Fruit fly (Drosophila melanogaster): ENCODE measurements around the gene cyst.

Gene cyst

dm6 chr2L:19453381-19453780, 55.2 kb downstream of the cyst start, which contains the start of gene Top2 (continued):
- TF ChIP-seq CG15514 (GFP tag; optimal IDR thresholded peaks at IDR 0.05) (peak; percentile 86), Opbp (GFP tag; IDR thresholded peaks at IDR 0.05; ENCODE audit: partially characterized antibody) (peak; percentile 88), CG11504 (tag; optimal IDR thresholded peaks at IDR 0.05) (peak; percentile 75), HmgD (GFP tag; optimal IDR thresholded peaks at IDR 0.05) (peak; percentile 95), CG30020 (tag; optimal IDR thresholded peaks at IDR 0.05) (peak; percentile 70), CG9437 (GFP tag; optimal IDR thresholded peaks at IDR 0.05) (peak; percentile 5), sug (tag; optimal IDR thresholded peaks at IDR 0.05) (peak; percentile 38), CG2129 (GFP tag; IDR thresholded peaks at IDR 0.05; ENCODE audit: partially characterized antibody) (peak; percentile 63), CG9609 (GFP tag; optimal IDR thresholded peaks at IDR 0.05) (peak; percentile 28), zfh2 (GFP tag; optimal IDR thresholded peaks at IDR 0.05) (peak; percentile 68), peb (GFP tag; IDR thresholded peaks at IDR 0.05) (no peak), sd (tag; optimal IDR thresholded peaks at IDR 0.05) (peak; percentile 6), CG30403 (GFP tag; optimal IDR thresholded peaks at IDR 0.05) (peak; percentile 27), CG4282 (GFP tag; optimal IDR thresholded peaks at IDR 0.05) (peak; percentile 41), CG16815 (GFP tag; optimal IDR thresholded peaks at IDR 0.05) (peak; percentile 11), CG11560 (tag; IDR thresholded peaks at IDR 0.05) (peak; percentile 79; the same call in 2 of the 3 replicates), CG8924 (tag; optimal IDR thresholded peaks at IDR 0.05) (peak; percentile 27), CG13287 (GFP tag; IDR thresholded peaks at IDR 0.05; ENCODE audit: partially characterized antibody) (peak; percentile 92), CG7271 (tag; optimal IDR thresholded peaks at IDR 0.05) (peak; percentile 18), bbx (GFP tag; IDR thresholded peaks at IDR 0.05; ENCODE audit: partially characterized antibody) (peak; percentile 84), ATbp (GFP tag; optimal IDR thresholded peaks at IDR 0.05) (no peak), CG34224 (GFP tag; IDR thresholded peaks at IDR 0.05; ENCODE audit: partially characterized antibody) (peak; percentile 63), Ets65A (GFP tag) (peak; percentile 92), Scr (GFP tag; IDR thresholded peaks at IDR 0.05; ENCODE audit: partially characterized antibody) (peak; percentile 76), CG9932 (GFP tag; IDR thresholded peaks at IDR 0.05) (peak; percentile 67), GATAe (GFP tag; conservative IDR thresholded peaks at IDR 0.05) (no peak), Ptx1 (GFP tag; IDR thresholded peaks at IDR 0.05) (0 out of 2 replicates have a peak, but pooled peaks have one; percentile 32), ci (GFP tag; IDR thresholded peaks at IDR 0.05) (peak; percentile 34; the same call in 1 of the 3 replicates), CG4617 (GFP tag; optimal IDR thresholded peaks at IDR 0.05; ENCODE audit: borderline replicate concordance) (peak; percentile 82), slou (GFP tag; optimal IDR thresholded peaks at IDR 0.05) (peak; percentile 18), nmo (GFP tag; optimal IDR thresholded peaks at IDR 0.05) (peak; percentile 70), Ada2b (GFP tag; IDR thresholded peaks at IDR 0.05) (peak; percentile 27; the same call in 1 of the 2 replicates), Hr51 (GFP tag; optimal IDR thresholded peaks at IDR 0.05) (peak in 1 of 2 experiments; percentile 48), zen2 (GFP tag; IDR thresholded peaks at IDR 0.05; ENCODE audit: partially characterized antibody) (peak; percentile 79), tin (GFP tag; optimal IDR thresholded peaks at IDR 0.05) (peak; percentile 48), CG2712 (tag; optimal IDR thresholded peaks at IDR 0.05) (peak; percentile 89), usp (GFP tag; optimal IDR thresholded peaks at IDR 0.05) (no peak), Oaz (GFP tag; IDR thresholded peaks at IDR 0.05) (no peak), CG2120 (GFP tag; optimal IDR thresholded peaks at IDR 0.05) (peak; percentile 58), CG3995 (GFP tag; optimal IDR thresholded peaks at IDR 0.05) (peak; percentile 100), NFAT (GFP tag; IDR thresholded peaks at IDR 0.05) (peak; percentile 55; the same call in 1 of the 2 replicates), zfh1 (GFP tag; IDR thresholded peaks at IDR 0.05) (peak; percentile 37; the same call in 1 of the 3 replicates), tna (GFP tag; IDR thresholded peaks at IDR 0.05; ENCODE audit: partially characterized antibody) (peak; percentile 77), ems (GFP tag; optimal IDR thresholded peaks at IDR 0.05) (peak; percentile 29), dmrt11E (tag; optimal IDR thresholded peaks at IDR 0.05) (peak; percentile 8), Bdp1 (GFP tag; optimal IDR thresholded peaks at IDR 0.05) (peak; percentile 10), wdn (GFP tag; IDR thresholded peaks at IDR 0.05) (0 out of 2 replicates have a peak, but pooled peaks have one; percentile 22), Doc3 (GFP tag; IDR thresholded peaks at IDR 0.05; ENCODE audit: partially characterized antibody) (peak; percentile 61), insv (GFP tag; optimal IDR thresholded peaks at IDR 0.05) (peak in 1 of 2 experiments; percentile 53)
